Worm (Caenorhabditis elegans): Measurements from ENCODE around the gene rsp-6.

- TF ChIP-seq ceh-14 (tag; optimal IDR thresholded peaks at IDR 0.05) (no peak), tbx-2 (tag; optimal IDR thresholded peaks at IDR 0.05) (no peak)
These were observed 30.9 kb downstream of the rsp-6 start, which contains the start of gene del-7 for ce11 chrIV:7760117-7760516.
